Worm (Caenorhabditis elegans): ENCODE results near the gene F56D6.19.
"Not testable (repeated sequence)": the region's sequence is repeated elsewhere in the genome, so short reads cannot be mapped to it uniquely, and the experiment has no call there.

The F56D6.19 gene

ce11 chrIV:3921898-3922297 is 7.3 kb downstream of the F56D6.19 start, which contains the start of gene clec-67:
Gene clec-67, plus strand, starts transcription at chrIV:3922165.
- TF ChIP-seq flt-1 (GFP tag; IDR thresholded peaks at IDR 0.05) (no peak), med-1 (GFP tag; optimal IDR thresholded peaks at IDR 0.05; ENCODE audit: insufficient read depth) (no peak), ref-1 (GFP tag; conservative IDR thresholded peaks at IDR 0.05) (no peak), T22C8.4 (GFP tag; IDR thresholded peaks at IDR 0.05) (no peak), cog-1 (tag; optimal IDR thresholded peaks at IDR 0.05) (no peak), ztf-29 (GFP tag; IDR thresholded peaks at IDR 0.05) (no peak), ztf-23 (GFP tag; IDR thresholded peaks at IDR 0.05) (no peak), klf-2 (GFP tag; conservative IDR thresholded peaks at IDR 0.05) (no peak), tab-1 (GFP tag; IDR thresholded peaks at IDR 0.05) (no peak)

- TF ChIP-seq ref-1 (GFP tag; conservative IDR thresholded peaks at IDR 0.05), result no peak
- TF ChIP-seq ztf-23 (GFP tag; IDR thresholded peaks at IDR 0.05), result no peak
- no peak for TF ChIP-seq flt-1 (GFP tag; IDR thresholded peaks at IDR 0.05)
- TF ChIP-seq tab-1 (GFP tag; IDR thresholded peaks at IDR 0.05), result no peak
- TF ChIP-seq T22C8.4 (GFP tag; IDR thresholded peaks at IDR 0.05), result no peak
- no peak for TF ChIP-seq klf-2 (GFP tag; conservative IDR thresholded peaks at IDR 0.05)
- TF ChIP-seq cog-1 (tag; optimal IDR thresholded peaks at IDR 0.05), result no peak
- no peak for TF ChIP-seq med-1 (GFP tag; optimal IDR thresholded peaks at IDR 0.05; ENCODE audit: insufficient read depth)
- no peak for TF ChIP-seq ztf-29 (GFP tag; IDR thresholded peaks at IDR 0.05)
These were observed 11.6 kb downstream of the F56D6.19 start, which contains the start of gene clec-68 for ce11 chrIV:3926117-3926516. Gene clec-68, plus strand, starts transcription at chrIV:3926417.

- TF ChIP-seq ztf-29 (GFP tag; IDR thresholded peaks at IDR 0.05); med-1 (GFP tag; optimal IDR thresholded peaks at IDR 0.05; ENCODE audit: insufficient read depth); flt-1 (GFP tag; IDR thresholded peaks at IDR 0.05): not testable (repeated sequence)
These were observed 17.8 kb downstream of the F56D6.19 start, which contains the start of gene clec-70 for ce11 chrIV:3932408-3932807. Gene clec-70, plus strand, starts transcription at chrIV:3932708.

- TF ChIP-seq ztf-23 (GFP tag; IDR thresholded peaks at IDR 0.05), result no peak
- TF ChIP-seq ref-1 (GFP tag; conservative IDR thresholded peaks at IDR 0.05), result no peak
- TF ChIP-seq tab-1 (GFP tag; IDR thresholded peaks at IDR 0.05), result no peak
- TF ChIP-seq cog-1 (tag; optimal IDR thresholded peaks at IDR 0.05), result no peak
- TF ChIP-seq klf-2 (GFP tag; conservative IDR thresholded peaks at IDR 0.05), result no peak
- no peak for TF ChIP-seq T22C8.4 (GFP tag; IDR thresholded peaks at IDR 0.05)
- TF ChIP-seq flt-1 (GFP tag; IDR thresholded peaks at IDR 0.05), result no peak
- no peak for TF ChIP-seq ztf-29 (GFP tag; IDR thresholded peaks at IDR 0.05)
These were observed 22.5 kb downstream of the F56D6.19 start, which contains the start of gene clec-71 for ce11 chrIV:3937097-3937496. Gene clec-71, plus strand, starts transcription at chrIV:3937458.

- no peak for TF ChIP-seq T22C8.4 (GFP tag; IDR thresholded peaks at IDR 0.05)
- no peak for TF ChIP-seq ref-1 (GFP tag; conservative IDR thresholded peaks at IDR 0.05)
- TF ChIP-seq klf-2 (GFP tag; conservative IDR thresholded peaks at IDR 0.05), result no peak
- no peak for TF ChIP-seq tab-1 (GFP tag; IDR thresholded peaks at IDR 0.05)
- TF ChIP-seq med-1 (GFP tag; optimal IDR thresholded peaks at IDR 0.05; ENCODE audit: insufficient read depth), result no peak
- no peak for TF ChIP-seq flt-1 (GFP tag; IDR thresholded peaks at IDR 0.05)
- TF ChIP-seq cog-1 (tag; optimal IDR thresholded peaks at IDR 0.05), result no peak
- no peak for TF ChIP-seq ztf-23 (GFP tag; IDR thresholded peaks at IDR 0.05)
- no peak for TF ChIP-seq ztf-29 (GFP tag; IDR thresholded peaks at IDR 0.05)
These were observed 27.2 kb downstream of the F56D6.19 start, which contains the start of gene clec-174 for ce11 chrIV:3941658-3942328. Gene clec-174, minus strand, starts transcription at chrIV:3941708.

- TF ChIP-seq med-1 (GFP tag; optimal IDR thresholded peaks at IDR 0.05; ENCODE audit: insufficient read depth) (no peak), ztf-29 (GFP tag; IDR thresholded peaks at IDR 0.05) (no peak), cog-1 (tag; optimal IDR thresholded peaks at IDR 0.05) (no peak), ref-1 (GFP tag; conservative IDR thresholded peaks at IDR 0.05) (no peak), ztf-23 (GFP tag; IDR thresholded peaks at IDR 0.05) (no peak), tab-1 (GFP tag; IDR thresholded peaks at IDR 0.05) (no peak), flt-1 (GFP tag; IDR thresholded peaks at IDR 0.05) (no peak)
These were observed 28.4 kb downstream of the F56D6.19 start, which contains the start of gene Y46C8AL.11 for ce11 chrIV:3943003-3943402. Gene Y46C8AL.11, plus strand, starts transcription at chrIV:3943303.

- TF ChIP-seq ztf-29 (GFP tag; IDR thresholded peaks at IDR 0.05), result no peak
- TF ChIP-seq cog-1 (tag; optimal IDR thresholded peaks at IDR 0.05), result no peak
- TF ChIP-seq ref-1 (GFP tag; conservative IDR thresholded peaks at IDR 0.05), result no peak
- no peak for TF ChIP-seq med-1 (GFP tag; optimal IDR thresholded peaks at IDR 0.05; ENCODE audit: insufficient read depth)
- no peak for TF ChIP-seq klf-2 (GFP tag; conservative IDR thresholded peaks at IDR 0.05)
- no peak for TF ChIP-seq tab-1 (GFP tag; IDR thresholded peaks at IDR 0.05)
- TF ChIP-seq T22C8.4 (GFP tag; IDR thresholded peaks at IDR 0.05), result no peak
- TF ChIP-seq flt-1 (GFP tag; IDR thresholded peaks at IDR 0.05), result no peak
These were observed 29.9 kb downstream of the F56D6.19 start, which contains the start of gene clec-72 for ce11 chrIV:3944459-3944858. Gene clec-72, plus strand, starts transcription at chrIV:3944816.

- TF ChIP-seq ref-1 (GFP tag; conservative IDR thresholded peaks at IDR 0.05) (no peak), med-1 (GFP tag; optimal IDR thresholded peaks at IDR 0.05; ENCODE audit: insufficient read depth) (no peak), ztf-29 (GFP tag; IDR thresholded peaks at IDR 0.05) (no peak), T22C8.4 (GFP tag; IDR thresholded peaks at IDR 0.05) (no peak), klf-2 (GFP tag; conservative IDR thresholded peaks at IDR 0.05) (no peak), cog-1 (tag; optimal IDR thresholded peaks at IDR 0.05) (no peak), tab-1 (GFP tag; IDR thresholded peaks at IDR 0.05) (no peak), ztf-23 (GFP tag; IDR thresholded peaks at IDR 0.05) (no peak), flt-1 (GFP tag; IDR thresholded peaks at IDR 0.05) (no peak)
These were observed 41.5 kb downstream of the F56D6.19 start, which contains the start of gene clec-73 for ce11 chrIV:3956095-3956494. Gene clec-73, minus strand, starts transcription at chrIV:3956195.

ce11 chrIV:3956705-3957104 is 42.1 kb downstream of the F56D6.19 start, which contains the start of gene clec-74:
Gene clec-74, plus strand, starts transcription at chrIV:3957005.
- TF ChIP-seq med-1 (GFP tag; optimal IDR thresholded peaks at IDR 0.05; ENCODE audit: insufficient read depth), result no peak
- no peak for TF ChIP-seq cog-1 (tag; optimal IDR thresholded peaks at IDR 0.05)
- TF ChIP-seq tab-1 (GFP tag; IDR thresholded peaks at IDR 0.05), result no peak
- no peak for TF ChIP-seq T22C8.4 (GFP tag; IDR thresholded peaks at IDR 0.05)
- no peak for TF ChIP-seq ztf-29 (GFP tag; IDR thresholded peaks at IDR 0.05)
- TF ChIP-seq ref-1 (GFP tag; conservative IDR thresholded peaks at IDR 0.05), result no peak
- TF ChIP-seq ztf-23 (GFP tag; IDR thresholded peaks at IDR 0.05), result no peak
- no peak for TF ChIP-seq klf-2 (GFP tag; conservative IDR thresholded peaks at IDR 0.05)
- no peak for TF ChIP-seq flt-1 (GFP tag; IDR thresholded peaks at IDR 0.05)

All from whole organism, midembryonic.